Fruit fly (Drosophila melanogaster) whole organism, embryonic: ENCODE measurements around the gene CG13384.
A peak's percentile ranks its signal among the peaks of the same experiment; 100 is the strongest.

Experiments
- Asciz ChIP-seq: fragments of 200-800 bp; sonication (Bioruptor generic); optimal IDR thresholded peaks from 2 replicates; lab custom pipeline; 2017; ENCODE audit warnings: missing biosample characterization, mild to moderate bottlenecking, missing genetic modification characterization, missing genetic modification reagents
- B-H1 ChIP-seq: fragments of 200-800 bp; sonication (Bioruptor generic); IDR thresholded peaks from 3 replicates; pipeline ENCODE4 v1.3.6; 2022; ENCODE audit warnings: missing biosample characterization, missing genetic modification characterization
- CG10267 ChIP-seq: fragments of 200-800 bp; sonication (Bioruptor generic); optimal IDR thresholded peaks from 2 replicates; lab custom pipeline; 2018; ENCODE audit warnings: missing biosample characterization, mild to moderate bottlenecking, missing genetic modification characterization, moderate library complexity
- CG10321 ChIP-seq: fragments of 200-800 bp; sonication (Bioruptor generic); IDR thresholded peaks from 2 replicates; pipeline ENCODE4 v1.3.6; 2022; ENCODE audit warnings: missing biosample characterization, missing genetic modification characterization
- CG10543 ChIP-seq: fragments of 200-800 bp; sonication (Bioruptor generic); optimal IDR thresholded peaks from 3 replicates; lab custom pipeline; 2017; ENCODE audit warnings: missing biosample characterization, mild to moderate bottlenecking, missing genetic modification characterization, moderate library complexity
- CG12071 ChIP-seq: fragments of 200-800 bp; sonication (Bioruptor generic); optimal IDR thresholded peaks from 3 replicates; lab custom pipeline; 2018; ENCODE audit warnings: missing biosample characterization, mild to moderate bottlenecking, missing genetic modification characterization
- CG12104 ChIP-seq: fragments of 200-800 bp; sonication (Bioruptor generic); optimal IDR thresholded peaks from 3 replicates; lab custom pipeline; 2016; ENCODE audit warnings: missing biosample characterization, missing genetic modification characterization
- CG14710 ChIP-seq: fragments of 200-800 bp; sonication (Bioruptor generic); optimal IDR thresholded peaks from 3 replicates; lab custom pipeline; 2019; ENCODE audit warnings: missing biosample characterization, mild to moderate bottlenecking, missing genetic modification characterization, moderate library complexity
- CG16813 ChIP-seq: fragments of 200-800 bp; sonication (Bioruptor generic); IDR thresholded peaks from 3 replicates; pipeline ENCODE4 v1.3.6; 2022; ENCODE audit warnings: missing biosample characterization, missing genetic modification characterization; ENCODE audit not compliant: partially characterized antibody
- CG2116 ChIP-seq: fragments of 200-800 bp; sonication (Bioruptor generic); optimal IDR thresholded peaks from 3 replicates; lab custom pipeline; 2018; ENCODE audit warnings: missing biosample characterization, mild to moderate bottlenecking, missing genetic modification characterization
- CG2120 ChIP-seq: fragments of 200-800 bp; sonication (Bioruptor generic); optimal IDR thresholded peaks from 3 replicates; lab custom pipeline; 2016; ENCODE audit warnings: missing biosample characterization, missing genetic modification characterization
- CG31441 ChIP-seq: fragments of 200-800 bp; sonication (Bioruptor generic); IDR thresholded peaks from 2 replicates; pipeline ENCODE4 v1.3.6; 2022; ENCODE audit warnings: missing biosample characterization, missing genetic modification characterization
- CG32532 ChIP-seq: fragments of 200-800 bp; sonication (Bioruptor generic); IDR thresholded peaks from 2 replicates; pipeline ENCODE4 v1.3.6; 2022; ENCODE audit warnings: missing biosample characterization, missing genetic modification characterization
- CG34376 ChIP-seq: fragments of 200-800 bp; sonication (Bioruptor generic); optimal IDR thresholded peaks from 2 replicates; lab custom pipeline; 2018; ENCODE audit warnings: missing biosample characterization, mild to moderate bottlenecking, missing genetic modification characterization
- CG4404 ChIP-seq: fragments of 200-800 bp; sonication (Bioruptor generic); IDR thresholded peaks from 2 replicates; pipeline ENCODE4 v1.3.6; 2022; ENCODE audit warnings: missing biosample characterization, missing genetic modification characterization
- CG5953 ChIP-seq: fragments of 200-800 bp; sonication (Bioruptor generic); IDR thresholded peaks from 2 replicates; pipeline ENCODE4 v1.3.6; 2022; ENCODE audit warnings: missing biosample characterization, missing genetic modification characterization
- CG6175 ChIP-seq: fragments of 200-800 bp; sonication (Bioruptor generic); IDR thresholded peaks from 3 replicates; pipeline ENCODE4 v1.3.6; 2022; ENCODE audit warnings: missing biosample characterization, missing genetic modification characterization
- CG7745 ChIP-seq: fragments of 200-800 bp; sonication (Bioruptor generic); optimal IDR thresholded peaks from 2 replicates; lab custom pipeline; 2018; ENCODE audit warnings: missing biosample characterization, mild to moderate bottlenecking, missing genetic modification characterization, moderate library complexity
- CG8281 ChIP-seq: fragments of 200-800 bp; sonication (Bioruptor generic); optimal IDR thresholded peaks from 2 replicates; lab custom pipeline; 2018; ENCODE audit warnings: missing biosample characterization, mild to moderate bottlenecking, missing genetic modification characterization, moderate library complexity
- CG8388 ChIP-seq: fragments of 200-800 bp; sonication (Bioruptor generic); optimal IDR thresholded peaks from 2 replicates; lab custom pipeline; 2019; ENCODE audit warnings: missing biosample characterization, mild to moderate bottlenecking, missing genetic modification characterization, moderate library complexity
- Fer2 ChIP-seq: fragments of 200-800 bp; sonication (Bioruptor generic); optimal IDR thresholded peaks from 2 replicates; lab custom pipeline; 2018; ENCODE audit warnings: missing biosample characterization, mild to moderate bottlenecking, missing genetic modification characterization, moderate library complexity
- HmgD ChIP-seq: fragments of 200-800 bp; sonication (Bioruptor generic); optimal IDR thresholded peaks from 3 replicates; lab custom pipeline; 2016; ENCODE audit warnings: missing biosample characterization, missing genetic modification characterization
- MBD-R2 ChIP-seq: fragments of 200-800 bp; sonication (Bioruptor generic); IDR thresholded peaks from 2 replicates; pipeline ENCODE4 v1.3.6; 2022; ENCODE audit warnings: missing biosample characterization, missing genetic modification characterization
- Opbp ChIP-seq: fragments of 200-800 bp; sonication (Bioruptor generic); IDR thresholded peaks from 3 replicates; pipeline ENCODE4 v1.3.6; 2022; ENCODE audit warnings: missing biosample characterization, missing genetic modification characterization; ENCODE audit not compliant: partially characterized antibody
- Scr ChIP-seq: fragments of 200-800 bp; sonication (Bioruptor generic); IDR thresholded peaks from 2 replicates; pipeline ENCODE4 v1.3.6; 2022; ENCODE audit warnings: missing biosample characterization, missing genetic modification characterization; ENCODE audit not compliant: partially characterized antibody
- Stat92E ChIP-seq, 3 experiments: fragments of >200 bp in 2 of 3; fragments of 200-800 bp in 1 of 3; sonication (Bioruptor generic) in 1 of 3; optimal IDR thresholded peaks; 2 replicates each; lab custom pipeline; 2017 to 2019; ENCODE audit warnings: missing biosample characterization in 3 of 3, missing genetic modification characterization in 3 of 3, mild to moderate bottlenecking in 1 of 3, moderate library complexity in 1 of 3
- ase ChIP-seq: fragments of 200-800 bp; sonication (Bioruptor generic); IDR thresholded peaks from 3 replicates; pipeline ENCODE4 v1.3.6; 2022; ENCODE audit warnings: missing biosample characterization, missing genetic modification characterization
- bowl ChIP-seq: fragments of 200-800 bp; sonication (Bioruptor generic); IDR thresholded peaks from 2 replicates; pipeline ENCODE4 v1.3.6; 2022; ENCODE audit warnings: missing biosample characterization, missing genetic modification characterization
- dimm ChIP-seq: fragments of 200-800 bp; sonication (Bioruptor generic); IDR thresholded peaks from 2 replicates; pipeline ENCODE4 v1.3.6; 2022; ENCODE audit warnings: missing biosample characterization, missing genetic modification characterization
- eve ChIP-seq, 2 experiments: fragments of >200 bp; optimal IDR thresholded peaks; 2 replicates each; lab custom pipeline; 2017; ENCODE audit warnings: missing biosample characterization in 2 of 2, missing genetic modification characterization in 2 of 2
- gce ChIP-seq: fragments of 200-800 bp; sonication (Bioruptor generic); IDR thresholded peaks from 3 replicates; pipeline ENCODE4 v1.3.6; 2022; ENCODE audit warnings: missing biosample characterization, missing genetic modification characterization
- gfzf ChIP-seq: fragments of 200-800 bp; sonication (Bioruptor generic); optimal IDR thresholded peaks from 2 replicates; lab custom pipeline; 2016; ENCODE audit warnings: missing biosample characterization, mild to moderate bottlenecking, missing genetic modification characterization, moderate library complexity
- ind ChIP-seq: fragments of 200-800 bp; sonication (Bioruptor generic); optimal IDR thresholded peaks from 3 replicates; lab custom pipeline; 2016; ENCODE audit warnings: missing biosample characterization, missing genetic modification characterization
- jumu ChIP-seq: fragments of 200-800 bp; sonication (Bioruptor generic); optimal IDR thresholded peaks from 3 replicates; lab custom pipeline; 2016; ENCODE audit warnings: missing biosample characterization, missing genetic modification characterization
- luna ChIP-seq: fragments of 200-800 bp; sonication (Bioruptor generic); optimal IDR thresholded peaks from 2 replicates; lab custom pipeline; 2016; ENCODE audit warnings: missing biosample characterization, missing genetic modification characterization
- mld ChIP-seq: fragments of 200-800 bp; sonication (Bioruptor generic); IDR thresholded peaks from 3 replicates; pipeline ENCODE4 v1.3.6; 2022; ENCODE audit warnings: missing biosample characterization, missing genetic modification characterization; ENCODE audit not compliant: partially characterized antibody
- nau ChIP-seq: fragments of 200-800 bp; sonication (Bioruptor generic); optimal IDR thresholded peaks from 3 replicates; lab custom pipeline; 2017; ENCODE audit warnings: missing biosample characterization, mild to moderate bottlenecking, missing genetic modification characterization, missing genetic modification reagents
- nerfin-2 ChIP-seq: fragments of 200-800 bp; sonication (Bioruptor generic); IDR thresholded peaks from 2 replicates; pipeline ENCODE4 v1.3.6; 2022; ENCODE audit warnings: missing biosample characterization, missing genetic modification characterization; ENCODE audit not compliant: partially characterized antibody
- nmo ChIP-seq: fragments of 200-800 bp; sonication (Bioruptor generic); optimal IDR thresholded peaks from 2 replicates; lab custom pipeline; 2018; ENCODE audit warnings: missing biosample characterization, mild to moderate bottlenecking, missing genetic modification characterization, moderate library complexity
- oc ChIP-seq: fragments of 200-800 bp; sonication (Bioruptor generic); optimal IDR thresholded peaks from 2 replicates; lab custom pipeline; 2018; ENCODE audit warnings: missing biosample characterization, mild to moderate bottlenecking, missing genetic modification characterization, moderate library complexity
- pnt ChIP-seq: fragments of 200-800 bp; sonication (Bioruptor generic); optimal IDR thresholded peaks from 3 replicates; lab custom pipeline; 2016; ENCODE audit warnings: missing biosample characterization, missing genetic modification characterization
- pros ChIP-seq: fragments of 200-800 bp; sonication (Bioruptor generic); optimal IDR thresholded peaks from 3 replicates; lab custom pipeline; 2019; ENCODE audit warnings: missing biosample characterization, mild to moderate bottlenecking, missing genetic modification characterization, moderate library complexity
- pum ChIP-seq: fragments of 200-800 bp; sonication (Bioruptor generic); optimal IDR thresholded peaks from 2 replicates; lab custom pipeline; 2016; ENCODE audit warnings: missing biosample characterization, missing genetic modification characterization
- slp2 ChIP-seq: fragments of 200-800 bp; sonication (Bioruptor generic); optimal IDR thresholded peaks from 2 replicates; lab custom pipeline; 2016; ENCODE audit warnings: missing biosample characterization, missing genetic modification characterization
- so ChIP-seq: fragments of 200-800 bp; sonication (Bioruptor generic); IDR thresholded peaks from 3 replicates; pipeline ENCODE4 v1.3.6; 2022; ENCODE audit warnings: missing biosample characterization, missing genetic modification characterization

The CG13384 gene

DNA sequence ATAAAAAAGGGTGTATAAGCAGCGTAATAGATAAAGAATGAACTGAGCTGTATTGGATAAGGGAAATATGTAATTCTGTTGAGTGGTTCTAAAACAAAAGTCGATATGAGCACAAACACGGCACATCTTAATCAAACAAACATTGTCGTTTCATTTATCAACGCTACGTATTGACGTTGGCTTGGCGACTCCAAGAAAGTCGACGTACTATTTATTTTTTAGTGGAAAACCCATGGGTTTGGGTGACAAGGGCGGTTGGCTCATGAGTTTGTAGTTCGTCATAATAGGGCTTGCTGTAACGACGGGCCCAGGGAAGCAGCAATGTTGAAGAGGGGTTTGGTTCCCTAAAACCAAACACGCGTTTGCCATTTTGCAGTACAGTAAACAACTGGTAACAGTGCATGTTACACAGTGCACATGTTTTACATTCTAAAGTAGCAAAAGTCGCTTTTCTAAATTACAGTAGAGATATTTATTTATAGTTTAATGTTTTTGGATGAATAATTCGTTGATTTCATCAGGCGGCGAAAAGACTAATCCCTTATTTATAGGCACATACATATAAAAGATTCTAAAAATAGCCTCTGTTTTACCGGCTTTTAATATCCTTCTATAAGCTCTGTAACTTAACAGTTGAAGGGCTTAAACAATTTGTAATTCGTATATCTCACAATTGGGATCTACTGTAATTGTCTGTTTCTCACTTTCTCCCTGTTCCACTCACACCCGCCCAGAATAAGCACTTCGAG, 22.9 kb upstream of the CG13384 start (continued):
- TF ChIP-seq nmo (GFP tag; lab: Kevin White, UChicago): peak; percentile 46
- peak; percentile 20; the same call in 1 of the 2 replicates for TF ChIP-seq MBD-R2 (GFP tag; lab: Robert Waterston, UW)
- no peak for TF ChIP-seq so (GFP tag; lab: Robert Waterston, UW)
- TF ChIP-seq nerfin-2 (GFP tag; lab: Robert Waterston, UW): no peak

DNA sequence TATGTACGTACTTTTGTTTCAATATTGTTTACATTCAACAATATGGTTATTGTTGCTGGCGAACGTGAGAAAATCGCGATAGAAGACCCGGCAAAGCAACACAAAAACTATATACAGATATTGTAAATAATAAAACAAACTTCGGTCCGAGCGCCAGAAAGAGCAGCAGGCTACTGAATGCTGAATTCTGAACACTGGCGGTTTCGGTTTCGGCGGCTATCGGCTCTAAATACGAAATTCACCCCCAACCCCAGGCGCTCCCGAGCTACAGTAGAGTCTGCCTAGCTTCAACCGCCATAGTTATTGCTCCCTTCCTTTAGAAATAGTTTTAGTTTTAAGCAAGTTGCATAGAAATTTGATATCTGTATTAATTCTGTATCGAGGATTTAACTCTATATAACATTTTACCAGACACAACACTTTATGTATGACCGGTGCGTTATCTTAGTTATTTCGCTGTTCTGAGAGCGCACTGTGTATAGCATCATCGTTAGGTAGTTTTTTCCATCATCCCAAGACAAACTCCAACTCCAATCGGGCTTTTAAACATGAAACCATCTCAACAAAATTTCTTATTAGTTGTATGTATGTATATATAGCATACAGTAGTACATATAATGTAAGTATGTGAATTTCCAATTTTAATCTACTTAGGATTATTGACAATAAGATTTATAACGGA, 21.8 kb upstream of the CG13384 start, which contains the start of gene CG7627:
Gene CG7627, minus strand, starts transcription at position 197 of the 682 bp plus-strand sequence.
- no peak for TF ChIP-seq B-H1 (GFP tag; lab: Robert Waterston, UW)
- peak; percentile 67 for TF ChIP-seq nmo (GFP tag; lab: Kevin White, UChicago)
- TF ChIP-seq mld (GFP tag; lab: Robert Waterston, UW): no peak
- peak; percentile 89 for TF ChIP-seq CG2120 (GFP tag; lab: Kevin White, UChicago)
- no peak for TF ChIP-seq CG5953 (GFP tag; lab: Robert Waterston, UW)
- TF ChIP-seq luna (GFP tag; lab: Kevin White, UChicago): peak; percentile 1
- peak; percentile 63 for TF ChIP-seq pum (GFP tag; lab: Kevin White, UChicago)
- no peak for TF ChIP-seq CG16813 (GFP tag; lab: Robert Waterston, UW)
- TF ChIP-seq CG2116: peak; percentile 17
- no peak for TF ChIP-seq gfzf (GFP tag; lab: Kevin White, UChicago)
- TF ChIP-seq HmgD (GFP tag; lab: Kevin White, UChicago): peak; percentile 65
- peak; percentile 88 for TF ChIP-seq CG32532 (GFP tag; lab: Robert Waterston, UW)
- TF ChIP-seq CG10321 (GFP tag; lab: Robert Waterston, UW): no peak
- TF ChIP-seq dimm (GFP tag; lab: Robert Waterston, UW): peak; percentile 70; the same call in 1 of the 2 replicates
- TF ChIP-seq CG8388 (GFP tag; lab: Kevin White, UChicago): peak; percentile 55
- TF ChIP-seq CG14710: peak; percentile 51
- TF ChIP-seq Fer2 (tag; lab: Kevin White, UChicago): peak; percentile 58
- TF ChIP-seq CG12104: peak; percentile 76
- TF ChIP-seq CG7745 (tag; lab: Kevin White, UChicago): no peak
- peak; percentile 12 for TF ChIP-seq slp2 (GFP tag; lab: Kevin White, UChicago)
- no peak for TF ChIP-seq Stat92E (GFP tag; optimal IDR thresholded peaks at IDR 0.05; lab: Kevin White, UChicago)
- TF ChIP-seq bowl (GFP tag; lab: Robert Waterston, UW): no peak
- no peak for TF ChIP-seq pros (GFP tag; lab: Kevin White, UChicago)
- peak; percentile 65 for TF ChIP-seq CG10267 (tag; lab: Kevin White, UChicago)
- peak; percentile 32 for TF ChIP-seq CG12071 (GFP tag; lab: Kevin White, UChicago)
- no peak for TF ChIP-seq oc (tag; lab: Kevin White, UChicago)
- peak; percentile 76 for TF ChIP-seq CG34376 (GFP tag; lab: Kevin White, UChicago)
- TF ChIP-seq CG4404 (GFP tag; lab: Robert Waterston, UW): peak; percentile 78
- 0 out of 2 replicates have a peak, but pooled peaks have one; percentile 26 for TF ChIP-seq Scr
- TF ChIP-seq CG31441 (GFP tag; lab: Robert Waterston, UW): peak; percentile 81
- peak; percentile 76 for TF ChIP-seq jumu (GFP tag; lab: Kevin White, UChicago)
- TF ChIP-seq pnt: peak; percentile 59
- TF ChIP-seq gce (GFP tag; lab: Robert Waterston, UW): peak; percentile 31; the same call in 1 of the 3 replicates
- peak; percentile 50 for TF ChIP-seq CG8281 (tag; lab: Kevin White, UChicago)
- TF ChIP-seq ase: peak; percentile 64; the same call in 2 of the 3 replicates
- peak; percentile 66 for TF ChIP-seq Asciz
- no peak for TF ChIP-seq Opbp
- peak; percentile 78 for TF ChIP-seq ind
- peak in 1 of 2 experiments; percentile 82 for TF ChIP-seq eve (GFP tag; optimal IDR thresholded peaks at IDR 0.05; lab: Kevin White, UChicago)
- peak; percentile 87 for TF ChIP-seq CG10543
- peak; percentile 74; the same call in 2 of the 3 replicates for TF ChIP-seq CG6175 (GFP tag; lab: Robert Waterston, UW)
- TF ChIP-seq nau: peak; percentile 34
